Fruit fly (Drosophila melanogaster): ENCODE results near the gene BtbVII.

The BtbVII gene

dm6 chr3L:3122688-3123316 lies 25.6 kb upstream of the BtbVII start:
- TF ChIP-seq CG17801 (GFP tag; optimal IDR thresholded peaks at IDR 0.05; ENCODE audit: partially characterized antibody): no peak

dm6 chr3L:3124519-3124918 lies 23.9 kb upstream of the BtbVII start:
- no peak for TF ChIP-seq CG17801 (GFP tag; optimal IDR thresholded peaks at IDR 0.05; ENCODE audit: partially characterized antibody)

DNA sequence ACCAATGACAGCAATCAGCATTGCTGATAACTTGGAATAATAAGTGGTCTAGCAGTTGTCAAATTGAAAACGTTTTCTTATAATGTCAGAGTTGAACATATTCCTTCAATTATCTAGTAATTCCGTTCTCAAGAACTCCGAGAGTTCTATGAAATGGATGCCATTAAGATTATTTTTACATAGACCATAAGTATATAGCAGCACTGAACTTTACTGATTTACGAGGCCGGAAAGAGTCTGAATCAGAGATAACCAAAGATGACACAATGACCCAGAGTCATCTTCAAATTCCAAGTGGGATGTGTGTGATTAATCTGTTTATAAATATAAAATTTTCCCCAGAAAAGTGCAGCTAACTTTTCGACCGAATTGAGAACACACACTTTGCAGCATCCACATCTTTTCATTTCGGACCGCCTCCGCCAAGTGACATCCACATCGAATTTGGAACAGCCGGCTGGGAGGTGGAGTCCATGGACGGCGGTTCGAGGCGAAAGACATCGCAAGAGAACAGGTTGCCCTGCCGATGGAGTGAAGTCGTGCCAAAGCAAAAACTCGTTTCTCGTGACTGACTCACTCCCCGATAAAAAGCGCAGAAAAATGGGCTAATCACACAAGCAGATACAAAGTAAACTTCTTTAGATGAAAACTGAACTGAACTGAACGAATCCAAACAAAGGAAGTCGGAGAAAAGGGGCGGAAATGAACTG lies 23.4 kb upstream of the BtbVII start:
- TF ChIP-seq CG17801 (GFP tag; optimal IDR thresholded peaks at IDR 0.05; ENCODE audit: partially characterized antibody): no peak

DNA sequence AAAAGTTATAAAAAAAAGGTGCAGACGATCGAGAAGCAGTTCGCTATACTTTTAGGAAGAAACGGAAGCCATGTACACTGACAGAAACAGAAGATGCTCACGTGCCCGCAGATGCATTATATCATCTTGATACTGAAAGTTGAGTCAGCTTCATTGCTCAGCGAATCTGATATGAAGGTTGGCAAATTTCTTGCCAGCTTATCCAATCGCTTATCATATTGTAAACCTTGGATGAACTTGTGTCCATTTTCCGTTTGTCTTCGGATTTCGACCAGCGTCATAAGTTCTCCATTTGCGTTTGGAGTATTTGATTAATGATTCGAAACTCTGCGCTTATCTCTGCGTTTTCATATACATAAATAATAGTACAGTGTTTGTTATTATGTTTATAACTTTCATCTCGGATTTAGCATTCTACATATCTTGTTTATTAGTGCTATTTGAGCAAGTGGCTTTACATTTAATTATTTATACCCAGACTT lies 22.8 kb upstream of the BtbVII start:
- no peak for TF ChIP-seq CG17801 (GFP tag; optimal IDR thresholded peaks at IDR 0.05; ENCODE audit: partially characterized antibody)

DNA sequence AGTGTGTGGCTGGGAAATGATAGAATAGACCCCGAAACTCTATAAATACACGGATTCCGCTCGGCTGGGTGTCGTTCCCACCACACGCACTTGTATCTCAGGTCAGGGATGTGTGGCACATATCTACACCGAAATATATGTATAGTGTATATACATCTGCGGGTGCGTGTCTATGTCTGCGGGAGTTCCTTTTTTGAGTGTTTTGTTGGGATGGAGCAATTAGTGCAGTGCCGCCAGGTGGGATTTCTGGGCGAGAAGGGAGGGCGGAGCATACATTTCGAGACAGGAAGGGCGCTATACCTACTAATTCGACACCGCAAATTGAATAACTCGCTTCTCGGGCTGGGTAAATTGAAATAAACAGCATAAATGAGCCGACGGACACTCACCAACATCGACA lies 22.0 kb upstream of the BtbVII start:
- TF ChIP-seq CG17801 (GFP tag; optimal IDR thresholded peaks at IDR 0.05; ENCODE audit: partially characterized antibody): no peak

DNA sequence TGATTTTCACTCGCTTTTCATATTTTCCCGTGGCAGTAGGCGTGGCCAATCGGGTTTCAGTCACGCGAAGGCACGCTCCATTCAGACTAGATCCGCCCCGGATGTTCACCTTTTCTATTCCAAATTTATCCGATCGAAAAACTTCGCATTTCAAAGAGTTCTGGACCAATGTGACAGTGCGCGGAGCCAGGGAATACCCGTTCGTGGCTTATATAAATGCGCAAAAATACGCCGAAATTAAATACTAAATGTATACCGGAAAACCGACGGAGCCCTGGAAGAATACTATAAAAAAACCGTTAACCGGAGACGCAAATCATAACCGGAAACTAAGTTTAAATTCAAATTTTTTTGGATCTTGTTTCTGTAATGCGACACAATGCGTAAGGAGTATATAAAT lies 20.9 kb upstream of the BtbVII start, which contains the start of gene promL:
Gene promL (minus strand): TSS at position 181 of the 400 bp plus-strand sequence.
- peak; percentile 66 for TF ChIP-seq CG17801 (GFP tag; optimal IDR thresholded peaks at IDR 0.05; ENCODE audit: partially characterized antibody)

dm6 chr3L:3134064-3134545 lies 14.3 kb upstream of the BtbVII start:
- TF ChIP-seq CG17801 (GFP tag; optimal IDR thresholded peaks at IDR 0.05; ENCODE audit: partially characterized antibody): no peak

dm6 chr3L:3141411-3141810 lies 7.0 kb upstream of the BtbVII start:
- TF ChIP-seq CG17801 (GFP tag; optimal IDR thresholded peaks at IDR 0.05; ENCODE audit: partially characterized antibody): no peak

- TF ChIP-seq CG17801 (GFP tag; optimal IDR thresholded peaks at IDR 0.05; ENCODE audit: partially characterized antibody): no peak
Observed at dm6 chr3L:3142516-3143382, 5.7 kb upstream of the BtbVII start.

DNA sequence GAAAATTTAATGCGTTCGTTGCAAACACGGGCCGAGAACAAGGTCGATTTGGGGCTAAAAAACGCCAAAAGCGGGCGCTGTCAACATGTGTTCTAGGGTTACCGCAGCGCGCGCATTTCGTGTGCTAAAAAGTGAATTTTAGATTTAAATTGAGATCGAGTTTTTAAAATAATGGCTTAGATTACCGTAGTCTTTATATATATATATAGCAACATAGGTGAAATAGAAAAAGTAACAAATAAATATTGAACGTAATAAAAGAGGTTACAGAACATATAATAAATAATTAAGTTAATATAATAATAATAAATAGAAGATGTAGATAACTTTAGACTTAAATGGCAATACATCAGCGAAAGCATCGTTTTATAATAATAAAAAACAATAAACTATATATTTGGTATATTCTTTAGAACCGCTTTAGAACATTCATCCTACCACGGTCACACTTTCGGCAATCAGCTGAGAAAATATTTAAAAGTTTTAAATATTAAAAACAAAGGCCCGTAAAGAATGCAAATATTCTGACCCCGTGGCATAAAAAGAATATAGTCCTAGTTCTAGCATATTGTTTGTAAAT lies 5.0 kb upstream of the BtbVII start, which contains the start of the genes CG11537 and Alg2:
Gene CG11537 (minus strand): TSS at position 75 of the 580 bp plus-strand sequence.
Gene Alg2 (plus strand): TSS at position 426 of the 580 bp plus-strand sequence.
- TF ChIP-seq CG17801 (GFP tag; optimal IDR thresholded peaks at IDR 0.05; ENCODE audit: partially characterized antibody): no peak

DNA sequence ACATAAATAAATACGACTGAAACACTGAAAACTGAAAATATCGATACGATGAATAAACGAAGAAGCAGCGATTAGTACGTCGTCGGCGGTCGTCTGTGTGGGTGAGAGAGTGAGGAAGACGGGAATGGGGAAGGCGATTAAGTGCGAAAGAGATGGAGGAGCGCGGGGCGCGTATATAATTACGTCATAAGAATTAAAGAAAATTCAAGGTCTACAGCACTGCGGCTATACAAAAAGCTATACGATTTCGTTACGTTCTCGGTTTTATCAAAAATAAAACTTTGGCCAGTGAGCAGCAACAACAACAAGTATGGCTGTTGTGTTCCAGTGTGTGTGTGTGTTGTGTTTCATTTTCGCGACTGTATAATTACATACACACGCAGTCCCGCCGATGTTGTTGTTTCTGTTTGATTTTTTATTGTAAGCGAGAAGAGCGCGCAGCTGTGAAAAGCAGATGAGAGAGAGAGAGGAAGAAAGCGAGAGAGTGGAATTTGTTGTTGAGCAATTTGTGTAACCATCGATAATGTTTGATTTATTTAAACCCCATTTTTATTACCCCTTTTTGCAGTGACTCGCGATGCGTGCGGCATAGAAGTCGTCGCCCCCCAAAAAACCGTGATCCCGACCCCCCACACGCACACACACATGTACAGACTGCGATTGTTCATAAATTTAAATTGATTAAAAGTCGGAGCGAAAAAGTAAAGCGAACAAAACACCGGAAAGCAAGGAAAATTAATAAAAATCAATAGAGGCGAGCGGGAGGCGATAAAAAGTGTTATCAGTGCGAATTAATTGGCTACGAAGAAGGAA lies 820 bp downstream of the BtbVII start:
- TF ChIP-seq CG17801 (GFP tag; optimal IDR thresholded peaks at IDR 0.05; ENCODE audit: partially characterized antibody): no peak

- no peak for TF ChIP-seq CG17801 (GFP tag; optimal IDR thresholded peaks at IDR 0.05; ENCODE audit: partially characterized antibody)
Observed at dm6 chr3L:3150376-3150775, 1.9 kb downstream of the BtbVII start.

DNA sequence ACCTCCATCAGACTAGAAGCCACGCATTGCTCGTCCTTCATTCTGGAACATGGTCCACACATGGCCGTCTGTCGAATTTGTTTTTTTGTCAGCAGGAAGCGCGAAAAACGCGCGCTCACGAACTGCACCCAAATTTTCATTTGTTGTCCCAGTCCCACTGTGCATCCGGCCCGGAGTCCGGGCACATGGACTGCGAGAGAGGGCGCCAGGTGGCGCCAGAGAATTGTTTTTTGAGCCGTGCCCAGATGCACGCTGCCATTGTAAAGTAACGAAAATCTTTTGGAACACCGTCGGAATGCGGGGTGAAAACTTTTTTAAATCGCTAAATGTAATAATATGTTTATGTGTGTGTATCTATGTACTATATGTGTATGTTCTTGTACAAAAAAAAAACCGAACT lies 9.2 kb downstream of the BtbVII start:
- TF ChIP-seq CG17801 (GFP tag; optimal IDR thresholded peaks at IDR 0.05; ENCODE audit: partially characterized antibody): no peak
